Worm (Caenorhabditis elegans) whole organism, L2 larva: ENCODE results near the gene Y105C5A.15.

Experiments
- R02D3.7 ChIP-seq: fragments of 150-350 bp; optimal IDR thresholded peaks from 2 replicates; lab custom pipeline; 2014; ENCODE audit warnings: missing biosample characterization, missing genetic modification characterization
- alr-1 ChIP-seq: fragments of 150-350 bp; optimal IDR thresholded peaks from 2 replicates; lab custom pipeline; 2014; ENCODE audit warnings: missing biosample characterization, missing genetic modification characterization
- ceh-16 ChIP-seq: fragments of 150-350 bp; optimal IDR thresholded peaks from 2 replicates; lab custom pipeline; 2014; ENCODE audit warnings: missing biosample characterization, missing genetic modification characterization
- lsy-2 ChIP-seq, 2 experiments: fragments of 150-350 bp in 1 of 2; sonication (generic microtip) in 1 of 2; optimal IDR thresholded peaks; 2 replicates each; lab custom pipeline; 2014 to 2017; ENCODE audit warnings: missing biosample characterization in 2 of 2, missing genetic modification characterization in 2 of 2
- mdl-1 ChIP-seq, 2 experiments: fragments of 150-350 bp in 1 of 2; sonication (generic microtip) in 1 of 2; optimal IDR thresholded peaks; 2 replicates each; lab custom pipeline; 2017; ENCODE audit warnings: missing biosample characterization in 2 of 2, missing genetic modification characterization in 2 of 2
- nhr-12 ChIP-seq: fragments of 150-350 bp; optimal IDR thresholded peaks from 2 replicates; lab custom pipeline; 2014; ENCODE audit warnings: missing biosample characterization, missing genetic modification characterization
- nhr-237 ChIP-seq: fragments of 150-350 bp; optimal IDR thresholded peaks from 2 replicates; lab custom pipeline; 2014; ENCODE audit warnings: missing biosample characterization, missing genetic modification characterization
- nhr-6 ChIP-seq: fragments of 150-350 bp; optimal IDR thresholded peaks from 2 replicates; lab custom pipeline; 2014; ENCODE audit warnings: missing biosample characterization, missing genetic modification characterization
- peb-1 ChIP-seq: fragments of 150-350 bp; optimal IDR thresholded peaks from 2 replicates; lab custom pipeline; 2014; ENCODE audit warnings: missing biosample characterization, missing genetic modification characterization
- zag-1 ChIP-seq: fragments of 150-350 bp; optimal IDR thresholded peaks from 2 replicates; lab custom pipeline; 2014; ENCODE audit warnings: missing biosample characterization, missing genetic modification characterization

- no peak for TF ChIP-seq lsy-2 (tag; optimal IDR thresholded peaks at IDR 0.05; lab: Kevin White, UChicago)
- no peak for TF ChIP-seq ceh-16 (tag; lab: Kevin White, UChicago)
- no peak for TF ChIP-seq mdl-1 (tag; optimal IDR thresholded peaks at IDR 0.05; lab: Kevin White, UChicago)
- TF ChIP-seq peb-1 (tag; lab: Kevin White, UChicago): no peak
- TF ChIP-seq R02D3.7 (tag; lab: Kevin White, UChicago): no peak
- no peak for TF ChIP-seq alr-1 (tag; lab: Kevin White, UChicago)
- no peak for TF ChIP-seq zag-1
- TF ChIP-seq nhr-237 (tag; lab: Kevin White, UChicago): no peak
- TF ChIP-seq nhr-6: no peak
- no peak for TF ChIP-seq nhr-12
Observed at ce11 chrIV:15658444-15658843, 30.6 kb upstream of the Y105C5A.15 start.
